Fruit fly (Drosophila melanogaster): Measurements from ENCODE around the gene Gdi.

DNA sequence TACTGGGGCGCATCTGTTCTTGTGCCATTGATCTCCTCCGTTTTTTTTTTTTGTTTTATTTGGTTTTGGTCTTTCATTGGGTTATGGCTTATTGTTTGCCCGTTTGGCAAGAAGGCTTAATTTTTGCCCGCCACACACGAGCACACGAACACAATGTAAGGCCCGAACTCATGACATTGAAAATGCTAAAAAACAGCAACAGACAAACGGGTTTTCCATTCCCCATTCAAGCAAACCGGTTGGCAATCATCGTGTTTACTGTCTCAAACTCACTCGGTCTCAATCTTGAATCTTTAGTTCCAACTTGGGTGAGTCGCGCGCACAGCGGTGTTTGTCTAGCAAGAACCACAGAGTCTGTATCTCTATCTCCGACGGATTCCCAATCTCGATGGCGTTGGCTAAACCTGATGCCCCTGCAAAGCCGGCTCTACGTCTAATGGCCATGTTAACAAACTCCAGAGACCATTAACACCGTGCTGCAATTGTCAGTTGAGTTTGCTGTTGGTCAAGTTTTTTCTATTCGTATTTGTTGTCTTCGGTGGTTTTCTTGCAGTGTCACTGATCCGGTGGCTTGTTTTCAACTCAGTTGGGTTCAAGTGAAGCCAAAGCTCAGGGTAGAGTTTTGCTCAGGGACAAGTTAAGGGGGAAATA, 14.0 kb upstream of the Gdi start:
- TF ChIP-seq CTCF (optimal IDR thresholded peaks at IDR 0.05): no peak
- no peak for TF ChIP-seq CG8478 (optimal IDR thresholded peaks at IDR 0.05)

Measured in S2 (cell line).